Worm (Caenorhabditis elegans) whole organism, late embryonic: ENCODE results near the gene nuo-5.

Experiments
- C08G9.2 ChIP-seq: sonication (generic microtip); optimal IDR thresholded peaks from 2 replicates; lab custom pipeline; 2016; ENCODE audit warnings: mild to moderate bottlenecking, missing genetic modification characterization, moderate library complexity, missing compliant biosample characterization
- C38D4.7 ChIP-seq: fragments of 200-800 bp; sonication (Bioruptor generic); optimal IDR thresholded peaks from 2 replicates; lab custom pipeline; 2018; ENCODE audit warnings: mild to moderate bottlenecking, missing genetic modification characterization, moderate library complexity, missing compliant biosample characterization
- K09A11.1 ChIP-seq: sonication (generic microtip); optimal IDR thresholded peaks from 2 replicates; lab custom pipeline; 2017; ENCODE audit warnings: antibody characterized with exemption, mild to moderate bottlenecking, missing genetic modification characterization, missing compliant biosample characterization; ENCODE audit not compliant: insufficient read depth
- ahr-1 ChIP-seq: sonication (generic microtip); optimal IDR thresholded peaks from 2 replicates; lab custom pipeline; 2016; ENCODE audit warnings: missing genetic modification characterization, missing compliant biosample characterization
- ceh-18 ChIP-seq: sonication (generic microtip); optimal IDR thresholded peaks from 2 replicates; lab custom pipeline; 2016; ENCODE audit warnings: missing genetic modification characterization, missing compliant biosample characterization
- ceh-19 ChIP-seq: fragments of 200-800 bp; sonication (Bioruptor generic); optimal IDR thresholded peaks from 2 replicates; lab custom pipeline; 2018; ENCODE audit warnings: mild to moderate bottlenecking, missing genetic modification characterization, missing compliant biosample characterization
- ceh-24 ChIP-seq: sonication (generic microtip); optimal IDR thresholded peaks from 2 replicates; lab custom pipeline; 2016; ENCODE audit warnings: mild to moderate bottlenecking, missing genetic modification characterization, missing compliant biosample characterization
- ceh-30 ChIP-seq: fragments of 150-350 bp; optimal IDR thresholded peaks from 2 replicates; lab custom pipeline; 2014; ENCODE audit warnings: missing biosample characterization, missing genetic modification characterization
- ceh-31 ChIP-seq: sonication (generic microtip); optimal IDR thresholded peaks from 2 replicates; lab custom pipeline; 2016; ENCODE audit warnings: missing genetic modification characterization, missing compliant biosample characterization
- ceh-45 ChIP-seq: fragments of 200-800 bp; sonication (Bioruptor generic); IDR thresholded peaks from 2 replicates; pipeline ENCODE4 v1.3.6; 2022; ENCODE audit warnings: missing genetic modification reagents, missing genetic modification characterization, missing compliant biosample characterization
- ceh-48 ChIP-seq: sonication (generic microtip); optimal IDR thresholded peaks from 2 replicates; lab custom pipeline; 2016; ENCODE audit warnings: missing genetic modification characterization, inconsistent platforms, missing compliant biosample characterization
- ceh-9 ChIP-seq: sonication (generic microtip); optimal IDR thresholded peaks from 2 replicates; lab custom pipeline; 2016; ENCODE audit warnings: mild to moderate bottlenecking, missing genetic modification characterization, inconsistent platforms, missing compliant biosample characterization
- che-1 ChIP-seq: sonication (generic microtip); optimal IDR thresholded peaks from 2 replicates; lab custom pipeline; 2016; ENCODE audit warnings: mild to moderate bottlenecking, missing genetic modification characterization, missing compliant biosample characterization
- elt-2 ChIP-seq: sonication (generic microtip); optimal IDR thresholded peaks from 2 replicates; lab custom pipeline; 2016; ENCODE audit warnings: missing genetic modification reagents, missing genetic modification characterization, missing compliant biosample characterization
- elt-4 ChIP-seq: sonication (generic microtip); optimal IDR thresholded peaks from 2 replicates; lab custom pipeline; 2016; ENCODE audit warnings: missing genetic modification characterization, missing compliant biosample characterization
- fkh-6 ChIP-seq: sonication (generic microtip); optimal IDR thresholded peaks from 2 replicates; lab custom pipeline; 2016; ENCODE audit warnings: missing genetic modification characterization, missing compliant biosample characterization
- hlh-13 ChIP-seq: fragments of 200-800 bp; sonication (Bioruptor generic); optimal IDR thresholded peaks from 2 replicates; lab custom pipeline; 2018; ENCODE audit warnings: mild to moderate bottlenecking, missing genetic modification characterization, missing compliant biosample characterization
- hlh-30 ChIP-seq: sonication (generic microtip); optimal IDR thresholded peaks from 2 replicates; lab custom pipeline; 2017; ENCODE audit warnings: antibody characterized with exemption, missing genetic modification characterization, missing compliant biosample characterization; ENCODE audit not compliant: insufficient read depth
- hlh-6 ChIP-seq: sonication (generic microtip); optimal IDR thresholded peaks from 2 replicates; lab custom pipeline; 2016; ENCODE audit warnings: missing genotype, missing genetic modification characterization, missing compliant biosample characterization
- hlh-8 ChIP-seq: sonication (generic microtip); optimal IDR thresholded peaks from 2 replicates; lab custom pipeline; 2016; ENCODE audit warnings: missing genotype, missing genetic modification characterization, missing compliant biosample characterization
- nfya-1 ChIP-seq: sonication (generic microtip); optimal IDR thresholded peaks from 2 replicates; lab custom pipeline; 2017; ENCODE audit warnings: missing genetic modification characterization, mild to moderate bottlenecking, missing compliant biosample characterization, antibody characterized with exemption, moderate library complexity
- nhr-11 ChIP-seq: fragments of 150-350 bp; optimal IDR thresholded peaks from 2 replicates; lab custom pipeline; 2014; ENCODE audit warnings: missing biosample characterization, missing genetic modification characterization
- pros-1 ChIP-seq: fragments of 150-350 bp; optimal IDR thresholded peaks from 2 replicates; lab custom pipeline; 2014; ENCODE audit warnings: missing biosample characterization, missing genetic modification reagents, missing genetic modification characterization
- ref-2 ChIP-seq: sonication (generic microtip); optimal IDR thresholded peaks from 2 replicates; lab custom pipeline; 2016; ENCODE audit warnings: missing genetic modification characterization, missing compliant biosample characterization
- rnt-1 ChIP-seq: sonication (generic microtip); optimal IDR thresholded peaks from 2 replicates; lab custom pipeline; 2016; ENCODE audit warnings: missing genetic modification characterization, missing compliant biosample characterization
- sdc-2 ChIP-seq: sonication (generic microtip); optimal IDR thresholded peaks from 2 replicates; lab custom pipeline; 2016; ENCODE audit warnings: missing genotype, missing genetic modification characterization, missing compliant biosample characterization
- sox-2 ChIP-seq: fragments of 200-800 bp; sonication (Bioruptor generic); IDR thresholded peaks from 2 replicates; pipeline ENCODE4 v1.3.6; 2022; ENCODE audit warnings: missing genetic modification reagents, missing genetic modification characterization, missing compliant biosample characterization
- sox-4 ChIP-seq: sonication (generic microtip); optimal IDR thresholded peaks from 2 replicates; lab custom pipeline; 2017; ENCODE audit warnings: mild to moderate bottlenecking, missing genetic modification characterization, inconsistent platforms, missing compliant biosample characterization
- syd-9 ChIP-seq: sonication (generic microtip); optimal IDR thresholded peaks from 2 replicates; lab custom pipeline; 2016; ENCODE audit warnings: mild to moderate bottlenecking, missing genetic modification characterization, moderate library complexity, missing compliant biosample characterization
- tbx-2 ChIP-seq: sonication (generic microtip); optimal IDR thresholded peaks from 2 replicates; lab custom pipeline; 2016; ENCODE audit warnings: missing genetic modification characterization, missing compliant biosample characterization
- ttx-3 ChIP-seq: sonication (generic microtip); optimal IDR thresholded peaks from 2 replicates; lab custom pipeline; 2016; ENCODE audit warnings: missing genetic modification reagents, missing genetic modification characterization, missing compliant biosample characterization
- unc-3 ChIP-seq, 2 experiments: fragments of 200-800 bp in 1 of 2; sonication (Bioruptor generic) in 1 of 2; sonication (generic microtip) in 1 of 2; conservative IDR thresholded peaks in 1 of 2; optimal IDR thresholded peaks in 1 of 2; 2 replicates each; pipeline versions ENCODE4 v1.3.6 to Lab custom; 2016 to 2022; ENCODE audit warnings: missing compliant biosample characterization in 2 of 2, missing genetic modification characterization in 2 of 2, missing genetic modification reagents in 1 of 2
- unc-86 ChIP-seq: sonication (generic microtip); optimal IDR thresholded peaks from 2 replicates; lab custom pipeline; 2016; ENCODE audit warnings: missing genetic modification characterization, missing compliant biosample characterization
- zip-5 ChIP-seq: sonication (generic microtip); optimal IDR thresholded peaks from 2 replicates; lab custom pipeline; 2016; ENCODE audit warnings: missing genetic modification characterization, missing compliant biosample characterization
- ztf-16 ChIP-seq: sonication (generic microtip); optimal IDR thresholded peaks from 2 replicates; lab custom pipeline; 2017; ENCODE audit warnings: missing genetic modification characterization, missing compliant biosample characterization

Gene nuo-5

DNA sequence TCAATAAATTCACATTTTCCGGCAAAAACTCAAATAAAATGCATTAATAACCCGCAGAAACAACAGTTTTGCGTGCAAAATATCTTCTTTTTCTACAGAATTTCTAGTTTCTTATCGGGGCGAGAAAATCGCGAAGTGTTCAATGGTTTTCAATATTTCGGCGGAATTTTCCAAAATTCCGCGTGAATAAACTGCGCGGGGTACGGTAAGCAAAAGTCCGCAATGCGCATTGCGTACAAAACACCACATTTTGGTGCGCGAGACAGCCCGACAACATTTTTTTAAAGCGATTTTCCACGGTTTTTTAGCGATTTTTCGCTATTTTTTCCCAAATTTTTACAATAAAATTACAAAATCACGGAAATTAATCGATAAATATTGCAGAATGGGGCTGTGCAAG is 4.4 kb upstream of the nuo-5 start, which contains the start of gene Y45G12B.2:
Gene Y45G12B.2 (plus strand): TSS at position 383 of the 400 bp plus-strand sequence.
- peak; percentile 15 for TF ChIP-seq tbx-2 (tag; lab: Kevin White, UChicago)
- peak; percentile 14 for TF ChIP-seq ztf-16 (tag; lab: Kevin White, UChicago)
- TF ChIP-seq ceh-30: peak; percentile 4
- peak; percentile 51 for TF ChIP-seq ceh-18 (tag; lab: Kevin White, UChicago)
- TF ChIP-seq unc-86 (tag; lab: Kevin White, UChicago): no peak
- TF ChIP-seq che-1: no peak
- peak; percentile 36 for TF ChIP-seq ceh-48 (tag; lab: Kevin White, UChicago)
- TF ChIP-seq unc-3 (GFP tag; conservative IDR thresholded peaks at IDR 0.05; lab: Robert Waterston, UW): no peak
- TF ChIP-seq unc-3 (tag; optimal IDR thresholded peaks at IDR 0.05; lab: Kevin White, UChicago): no peak
- peak; percentile 13 for TF ChIP-seq hlh-30 (tag; lab: Kevin White, UChicago)
- TF ChIP-seq nfya-1 (tag; lab: Kevin White, UChicago): peak; percentile 78
- TF ChIP-seq ceh-31: peak; percentile 36
- TF ChIP-seq ceh-45 (GFP tag; lab: Robert Waterston, UW): no peak
- TF ChIP-seq, all 69 proteins: peak for 8

DNA sequence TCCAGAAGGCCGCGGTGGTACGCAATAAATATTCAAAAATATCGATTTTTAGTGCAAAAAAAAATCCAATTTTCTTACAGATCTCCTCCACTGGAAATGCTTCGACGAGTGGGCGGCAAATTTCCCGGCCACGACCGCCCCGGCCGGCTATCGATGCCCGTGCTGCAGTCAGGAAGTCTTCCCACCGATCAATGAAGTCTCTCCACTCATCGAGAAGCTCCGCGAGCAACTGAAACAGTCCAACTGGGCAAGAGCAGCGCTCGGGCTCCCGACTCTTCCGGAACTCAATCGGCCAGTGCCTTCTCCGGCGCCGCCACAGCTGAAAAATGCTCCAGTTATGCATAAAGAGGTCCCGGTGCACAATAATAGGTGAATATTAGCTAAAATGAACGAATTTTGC is 2.8 kb upstream of the nuo-5 start, which contains the start of gene Y45G12B.3:
Gene Y45G12B.3 (minus strand): TSS at position 320 of the 400 bp plus-strand sequence.
- TF ChIP-seq ahr-1 (tag; lab: Kevin White, UChicago): no peak
- TF ChIP-seq nhr-11 (tag; lab: Kevin White, UChicago): no peak

DNA sequence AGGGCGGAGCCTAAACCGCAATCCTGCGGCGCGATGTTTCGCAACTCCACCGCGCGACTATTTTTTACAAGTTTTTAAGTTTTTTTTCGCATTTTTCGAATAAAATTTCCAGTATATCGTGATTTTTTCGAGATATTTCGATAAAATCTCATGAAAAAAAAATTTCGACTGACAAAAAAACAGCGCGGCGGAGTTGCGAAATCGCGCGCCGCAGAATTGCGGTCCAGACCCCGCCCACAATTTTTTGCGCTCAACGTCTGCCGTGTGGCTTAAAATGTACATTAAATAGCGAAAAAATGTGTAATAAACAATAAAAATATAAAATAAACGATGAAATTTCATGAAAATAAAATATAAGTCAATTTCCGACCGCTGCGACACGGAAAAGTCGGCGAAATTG is 1.1 kb upstream of the nuo-5 start:
- TF ChIP-seq pros-1 (tag; lab: Kevin White, UChicago): no peak
- no peak for TF ChIP-seq ref-2 (tag; lab: Kevin White, UChicago)
- peak; percentile 34 for TF ChIP-seq ttx-3 (tag; lab: Kevin White, UChicago)
- peak; percentile 40 for TF ChIP-seq unc-86 (tag; lab: Kevin White, UChicago)
- peak; percentile 8 for TF ChIP-seq elt-2
- peak; percentile 20 for TF ChIP-seq zip-5 (tag; lab: Kevin White, UChicago)

DNA sequence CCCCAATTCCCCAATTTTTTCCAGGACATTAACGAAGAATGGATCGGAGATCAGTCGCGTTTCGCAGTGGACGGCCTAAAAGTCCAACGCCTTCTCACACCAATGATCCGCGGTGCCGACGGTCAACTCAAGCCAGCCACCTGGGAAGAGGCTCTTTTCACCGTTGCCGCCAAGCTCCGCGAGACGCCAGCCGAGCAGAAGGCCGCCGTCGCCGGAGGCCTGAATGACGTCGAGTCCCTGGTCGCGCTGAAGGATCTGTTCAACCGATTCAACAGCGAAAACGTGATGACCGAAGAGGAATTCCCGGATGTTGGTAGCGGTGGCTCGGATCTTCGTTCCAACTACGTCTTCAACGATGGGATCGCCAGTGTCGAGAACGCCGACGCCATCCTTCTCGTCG is 4.1 kb downstream of the nuo-5 start:
- TF ChIP-seq fkh-6 (tag; lab: Kevin White, UChicago) (no peak), elt-4 (tag; lab: Kevin White, UChicago) (peak; percentile 7)

DNA sequence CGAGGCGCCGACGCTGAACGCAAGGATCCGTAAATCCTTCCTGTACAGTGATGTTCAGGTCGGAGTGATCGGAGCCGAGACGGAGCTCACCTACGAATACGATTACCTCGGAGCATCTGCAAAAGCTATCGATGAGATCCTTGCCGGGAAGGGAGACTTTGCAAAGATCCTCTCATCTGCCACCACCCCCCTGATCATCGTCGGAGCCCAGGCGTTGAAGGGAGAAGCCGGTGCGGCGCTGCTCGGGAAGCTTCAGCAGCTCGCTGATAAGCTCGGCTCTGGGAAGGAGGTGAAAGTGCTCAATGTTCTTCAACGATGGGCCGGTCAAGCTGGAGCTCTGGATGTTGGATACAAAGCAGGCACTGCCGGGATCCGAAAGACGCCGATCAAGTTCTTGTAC is 4.5 kb downstream of the nuo-5 start:
- TF ChIP-seq ceh-31 (no peak), ceh-24 (tag; lab: Kevin White, UChicago) (no peak), hlh-8 (no peak), sox-4 (tag; lab: Kevin White, UChicago) (no peak), ceh-9 (tag; lab: Kevin White, UChicago) (no peak), ttx-3 (tag; lab: Kevin White, UChicago) (no peak), rnt-1 (tag; lab: Kevin White, UChicago) (no peak), hlh-6 (tag; lab: Kevin White, UChicago) (no peak), syd-9 (tag; lab: Kevin White, UChicago) (no peak), K09A11.1 (tag; lab: Kevin White, UChicago) (no peak), ceh-19 (GFP tag; lab: Kevin White, UChicago) (no peak), hlh-13 (GFP tag; lab: Kevin White, UChicago) (no peak), sdc-2 (tag; lab: Kevin White, UChicago) (no peak), unc-86 (tag; lab: Kevin White, UChicago) (no peak), C38D4.7 (GFP tag; lab: Kevin White, UChicago) (no peak), zip-5 (tag; lab: Kevin White, UChicago) (no peak), C08G9.2 (tag; lab: Kevin White, UChicago) (no peak), ref-2 (tag; lab: Kevin White, UChicago) (no peak), ceh-18 (tag; lab: Kevin White, UChicago) (no peak), sox-2 (GFP tag; lab: Robert Waterston, UW) (no peak)
